Worm (Caenorhabditis elegans): ENCODE results near the gene C04C11.1.

Gene C04C11.1

DNA sequence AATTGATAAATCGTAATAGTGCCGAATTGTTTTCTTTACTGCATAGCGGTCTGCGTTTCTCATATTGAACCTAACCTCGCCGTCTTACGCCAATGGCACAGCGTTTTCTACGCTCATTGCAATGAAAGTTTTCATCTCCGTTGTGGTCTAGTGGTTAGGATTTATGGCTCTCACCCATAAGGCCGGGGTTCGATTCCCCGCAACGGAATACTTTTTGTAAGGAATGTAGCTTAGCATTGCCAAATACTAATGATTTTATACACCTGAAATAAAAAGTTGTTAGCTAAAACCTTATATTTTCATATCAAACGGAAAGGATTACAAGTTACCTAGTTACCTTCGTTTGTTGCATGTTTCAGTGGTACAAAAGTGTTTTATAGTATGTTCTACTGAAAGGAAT, 4.6 kb upstream of the C04C11.1 start (continued):
- TF ChIP-seq hmg-1.1 (GFP tag; IDR thresholded peaks at IDR 0.05) (peak; percentile 96), dmd-9 (GFP tag; IDR thresholded peaks at IDR 0.05) (0 out of 2 replicates have a peak, but pooled peaks have one; percentile 57), snpc-1.2 (GFP tag; IDR thresholded peaks at IDR 0.05) (peak; percentile 90), ceh-62 (tag; optimal IDR thresholded peaks at IDR 0.05) (no peak), Y48G9A.11 (GFP tag; IDR thresholded peaks at IDR 0.05) (0 out of 2 replicates have a peak, but pooled peaks have one; percentile 71), rbr-2 (tag; optimal IDR thresholded peaks at IDR 0.05) (peak; percentile 72), F44E2.7 (GFP tag; IDR thresholded peaks at IDR 0.05) (peak; percentile 87; the same call in 1 of the 2 replicates), F10B5.3 (tag; optimal IDR thresholded peaks at IDR 0.05) (peak; percentile 46), dve-1 (tag; optimal IDR thresholded peaks at IDR 0.05; ENCODE audit: insufficient read depth) (peak; percentile 77)

DNA sequence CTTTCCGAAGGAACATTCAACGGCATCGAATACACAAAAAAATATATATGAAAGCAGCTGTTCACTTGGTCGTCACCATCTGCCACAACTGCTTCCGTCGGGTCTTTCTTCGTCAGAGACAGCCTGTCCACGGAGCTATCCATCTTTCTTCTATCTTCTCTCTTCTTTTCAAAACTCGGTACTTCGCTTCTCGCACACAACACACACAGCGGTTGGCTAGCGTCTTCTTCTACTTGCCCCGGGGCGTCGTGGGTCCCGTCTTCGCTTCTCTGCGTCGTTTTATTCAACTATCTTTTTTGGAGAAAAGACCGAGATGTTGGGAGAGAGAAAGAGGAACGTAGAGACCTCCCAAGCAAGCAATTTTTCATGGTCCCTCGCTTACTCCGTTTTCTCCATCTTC, 3.7 kb upstream of the C04C11.1 start:
- TF ChIP-seq lsy-2 (tag; optimal IDR thresholded peaks at IDR 0.05) (peak in 1 of 2 experiments; percentile 55), mdt-29 (GFP tag; IDR thresholded peaks at IDR 0.05) (no peak), Y75B8A.6 (GFP tag; IDR thresholded peaks at IDR 0.05) (no peak), hif-1 (tag; optimal IDR thresholded peaks at IDR 0.05) (no peak), mes-2 (tag; optimal IDR thresholded peaks at IDR 0.05; ENCODE audit: poor library complexity, severe bottlenecking) (peak; percentile 37), madf-9 (GFP tag; conservative IDR thresholded peaks at IDR 0.05) (no peak), F26F4.8 (GFP tag; conservative IDR thresholded peaks at IDR 0.05) (no peak), lin-15B (tag; optimal IDR thresholded peaks at IDR 0.05) (no peak), lin-38 (GFP tag; IDR thresholded peaks at IDR 0.05) (no peak), duxl-1 (tag; optimal IDR thresholded peaks at IDR 0.05; ENCODE audit: poor library complexity) (no peak), spr-1 (tag; optimal IDR thresholded peaks at IDR 0.05) (no peak), nhr-25 (tag; optimal IDR thresholded peaks at IDR 0.05; ENCODE audit: borderline replicate concordance, insufficient read depth) (no peak), nhr-42 (GFP tag; IDR thresholded peaks at IDR 0.05) (no peak), R02D3.7 (tag; optimal IDR thresholded peaks at IDR 0.05) (no peak), F37D6.2 (tag; optimal IDR thresholded peaks at IDR 0.05) (peak; percentile 71), lim-7 (GFP tag; IDR thresholded peaks at IDR 0.05) (no peak), hmg-1.1 (GFP tag; IDR thresholded peaks at IDR 0.05) (peak; percentile 83), mep-1 (tag; optimal IDR thresholded peaks at IDR 0.05) (peak; percentile 76), Y5F2A.4 (GFP tag; optimal IDR thresholded peaks at IDR 0.05) (no peak), rbr-2 (tag; optimal IDR thresholded peaks at IDR 0.05) (peak; percentile 65), ctbp-1 (GFP tag; IDR thresholded peaks at IDR 0.05) (peak; percentile 82), tag-97 (GFP tag; IDR thresholded peaks at IDR 0.05) (no peak), fkh-10 (GFP tag; optimal IDR thresholded peaks at IDR 0.05) (peak; percentile 33), nhr-76 (tag; optimal IDR thresholded peaks at IDR 0.05) (no peak), aha-1 (tag) (peak; percentile 37), zfp-3 (GFP tag; conservative IDR thresholded peaks at IDR 0.05) (no peak), skn-1 (tag; optimal IDR thresholded peaks at IDR 0.05) (no peak), ama-1 (optimal IDR thresholded peaks at IDR 0.05) (no peak), vab-7 (GFP tag; IDR thresholded peaks at IDR 0.05) (0 out of 2 replicates have a peak, but pooled peaks have one; percentile 21), nhr-48 (tag; optimal IDR thresholded peaks at IDR 0.05) (no peak), ZK546.5 (tag; optimal IDR thresholded peaks at IDR 0.05) (no peak), attf-4 (tag; optimal IDR thresholded peaks at IDR 0.05) (no peak), F44E2.7 (GFP tag; IDR thresholded peaks at IDR 0.05) (no peak), saeg-2 (GFP tag; IDR thresholded peaks at IDR 0.05) (no peak), fos-1 (tag; optimal IDR thresholded peaks at IDR 0.05) (no peak), ZK337.2 (GFP tag; IDR thresholded peaks at IDR 0.05) (no peak), arid-1 (GFP tag; conservative IDR thresholded peaks at IDR 0.05) (no peak), tra-1 (GFP tag; IDR thresholded peaks at IDR 0.05) (0 out of 2 replicates have a peak, but pooled peaks have one; percentile 56), lin-13 (GFP tag; optimal IDR thresholded peaks at IDR 0.05) (no peak), T26A8.4 (GFP tag; IDR thresholded peaks at IDR 0.05) (no peak), nhr-11 (tag; optimal IDR thresholded peaks at IDR 0.05) (peak; percentile 64), dmd-8 (GFP tag; IDR thresholded peaks at IDR 0.05) (no peak), hlh-11 (tag; optimal IDR thresholded peaks at IDR 0.05) (peak; percentile 61), jun-1 (tag; optimal IDR thresholded peaks at IDR 0.05) (no peak)
